Fruit fly (Drosophila melanogaster): ENCODE measurements around the gene CG15155.
A peak's percentile ranks its signal among the peaks of the same experiment; 100 is the strongest.

CG15155 gene

DNA sequence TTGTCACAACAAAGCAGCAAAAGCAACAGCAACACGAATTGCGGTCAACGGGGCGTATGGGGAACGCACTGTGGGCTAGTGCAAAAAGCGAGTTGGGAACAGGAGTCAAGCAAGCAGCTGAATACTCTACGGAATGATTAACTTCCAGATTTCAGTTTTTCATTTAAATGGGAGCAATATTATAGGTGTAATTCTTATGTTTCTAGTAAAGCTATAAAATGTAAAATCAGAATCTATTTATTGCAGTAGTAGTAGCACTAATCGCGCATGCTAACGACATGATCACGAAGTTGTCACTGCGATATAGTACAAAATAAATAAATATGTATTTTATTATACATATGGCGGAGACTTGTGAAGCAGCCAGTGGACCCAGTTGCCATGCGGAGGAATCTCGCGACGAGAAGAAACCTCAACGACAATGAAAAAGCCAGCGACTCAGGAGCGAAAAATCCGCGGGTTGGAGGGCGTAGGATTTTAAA, 8.0 kb upstream of the CG15155 start:
- TF ChIP-seq HLH106 (tag; optimal IDR thresholded peaks at IDR 0.05) (peak; percentile 46), ey (GFP tag; optimal IDR thresholded peaks at IDR 0.05) (peak; percentile 45), sage (GFP tag; optimal IDR thresholded peaks at IDR 0.05) (peak; percentile 4), br (GFP tag; optimal IDR thresholded peaks at IDR 0.05) (peak; percentile 40), rgr (GFP tag; optimal IDR thresholded peaks at IDR 0.05) (peak; percentile 39), Dfd (GFP tag; optimal IDR thresholded peaks at IDR 0.05) (no peak), Rel (GFP tag; optimal IDR thresholded peaks at IDR 0.05) (no peak), Rel (tag; optimal IDR thresholded peaks at IDR 0.05) (no peak), Sp1 (GFP tag; optimal IDR thresholded peaks at IDR 0.05) (peak; percentile 22), CrebA (GFP tag; optimal IDR thresholded peaks at IDR 0.05; ENCODE audit: borderline replicate concordance) (no peak), woc (GFP tag; optimal IDR thresholded peaks at IDR 0.05) (peak; percentile 40), dmrt93B (GFP tag; optimal IDR thresholded peaks at IDR 0.05) (peak; percentile 48), Hnf4 (GFP tag; optimal IDR thresholded peaks at IDR 0.05) (no peak), CG9705 (GFP tag; optimal IDR thresholded peaks at IDR 0.05) (no peak), Hr83 (GFP tag; optimal IDR thresholded peaks at IDR 0.05; ENCODE audit: poor library complexity, severe bottlenecking) (no peak), Dif (GFP tag; optimal IDR thresholded peaks at IDR 0.05; ENCODE audit: partially characterized antibody) (no peak), lola (GFP tag; optimal IDR thresholded peaks at IDR 0.05) (no peak), GATAd (GFP tag; optimal IDR thresholded peaks at IDR 0.05) (no peak), foxo (GFP tag; optimal IDR thresholded peaks at IDR 0.05) (peak in 1 of 2 experiments; percentile 60), usp (GFP tag; optimal IDR thresholded peaks at IDR 0.05) (no peak), tai (GFP tag; optimal IDR thresholded peaks at IDR 0.05) (no peak), dsf (GFP tag; optimal IDR thresholded peaks at IDR 0.05; ENCODE audit: borderline replicate concordance) (no peak), brk (GFP tag; optimal IDR thresholded peaks at IDR 0.05) (no peak), Vsx2 (GFP tag; optimal IDR thresholded peaks at IDR 0.05; ENCODE audit: partially characterized antibody) (no peak), dl (GFP tag; optimal IDR thresholded peaks at IDR 0.05; ENCODE audit: insufficient read depth in 1 of 2, partially characterized antibody in 2 of 2) (no peak), Hr78 (GFP tag; optimal IDR thresholded peaks at IDR 0.05) (no peak), fru (GFP tag; optimal IDR thresholded peaks at IDR 0.05) (peak; percentile 59), Jra (GFP tag; optimal IDR thresholded peaks at IDR 0.05) (no peak), Mio (GFP tag; optimal IDR thresholded peaks at IDR 0.05) (no peak), N (GFP tag; optimal IDR thresholded peaks at IDR 0.05) (no peak), psq (GFP tag; optimal IDR thresholded peaks at IDR 0.05) (peak; percentile 61), pan (optimal IDR thresholded peaks at IDR 0.05) (no peak), h (GFP tag; optimal IDR thresholded peaks at IDR 0.05) (peak; percentile 44)

DNA sequence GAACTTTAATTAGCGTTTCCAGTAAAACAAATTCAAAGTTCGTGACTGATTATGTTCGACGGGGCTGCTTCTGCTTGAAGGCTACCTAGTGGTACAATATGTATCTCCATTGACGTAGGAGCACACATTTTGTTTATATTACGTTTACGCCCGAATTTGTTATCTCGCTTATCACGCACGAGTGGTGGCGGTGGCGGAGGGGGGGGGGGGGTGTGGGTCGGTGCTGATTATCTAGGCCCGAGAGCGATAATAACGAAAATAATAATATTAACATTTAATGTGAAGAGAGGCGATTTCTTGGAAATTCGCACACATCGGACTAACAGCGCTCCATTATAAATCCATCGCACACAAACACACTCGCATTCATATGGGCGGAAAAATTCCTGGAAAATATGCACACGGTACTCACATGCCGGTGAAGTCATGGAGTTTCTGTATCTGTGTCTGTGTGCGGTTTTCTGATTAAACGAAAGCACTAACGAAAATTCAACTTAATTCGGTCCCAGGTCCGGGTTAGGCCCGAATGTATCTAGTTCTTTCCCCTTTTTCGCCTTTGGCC, 7.1 kb upstream of the CG15155 start:
- TF ChIP-seq Rel (GFP tag; optimal IDR thresholded peaks at IDR 0.05) (no peak), Rel (tag; optimal IDR thresholded peaks at IDR 0.05) (peak; percentile 58), h (GFP tag; optimal IDR thresholded peaks at IDR 0.05) (peak; percentile 32), jim (GFP tag; optimal IDR thresholded peaks at IDR 0.05) (no peak), Sp1 (GFP tag; optimal IDR thresholded peaks at IDR 0.05) (peak; percentile 3)

- no peak for TF ChIP-seq CG32264 (GFP tag; optimal IDR thresholded peaks at IDR 0.05)
- no peak for TF ChIP-seq dmrt93B (GFP tag; optimal IDR thresholded peaks at IDR 0.05)
- TF ChIP-seq woc (GFP tag; optimal IDR thresholded peaks at IDR 0.05) = no peak
- TF ChIP-seq foxo (GFP tag; optimal IDR thresholded peaks at IDR 0.05) = peak in 1 of 2 experiments; percentile 45
- peak; percentile 63 for TF ChIP-seq CrebA (GFP tag; optimal IDR thresholded peaks at IDR 0.05; ENCODE audit: borderline replicate concordance)
- TF ChIP-seq br (GFP tag; optimal IDR thresholded peaks at IDR 0.05) = peak; percentile 47
- no peak for TF ChIP-seq brk (GFP tag; optimal IDR thresholded peaks at IDR 0.05)
- TF ChIP-seq lola (GFP tag; optimal IDR thresholded peaks at IDR 0.05) = no peak
- peak; percentile 37 for TF ChIP-seq Sp1 (GFP tag; optimal IDR thresholded peaks at IDR 0.05)
- no peak for TF ChIP-seq usp (GFP tag; optimal IDR thresholded peaks at IDR 0.05)
- no peak for TF ChIP-seq ey (GFP tag; optimal IDR thresholded peaks at IDR 0.05)
- no peak for TF ChIP-seq Rel (GFP tag; optimal IDR thresholded peaks at IDR 0.05)
- peak; percentile 52 for TF ChIP-seq Rel (tag; optimal IDR thresholded peaks at IDR 0.05)
- no peak for TF ChIP-seq Hnf4 (GFP tag; optimal IDR thresholded peaks at IDR 0.05)
- TF ChIP-seq rgr (GFP tag; optimal IDR thresholded peaks at IDR 0.05) = peak; percentile 49
- TF ChIP-seq HLH106 (tag; optimal IDR thresholded peaks at IDR 0.05) = no peak
- no peak for TF ChIP-seq tai (GFP tag; optimal IDR thresholded peaks at IDR 0.05)
- no peak for TF ChIP-seq jim (GFP tag; optimal IDR thresholded peaks at IDR 0.05)
- TF ChIP-seq sage (GFP tag; optimal IDR thresholded peaks at IDR 0.05) = no peak
- no peak for TF ChIP-seq dsf (GFP tag; optimal IDR thresholded peaks at IDR 0.05; ENCODE audit: borderline replicate concordance)
- no peak for TF ChIP-seq Abd-B (GFP tag; optimal IDR thresholded peaks at IDR 0.05)
- peak; percentile 6 for TF ChIP-seq CG9705 (GFP tag; optimal IDR thresholded peaks at IDR 0.05)
- no peak for TF ChIP-seq N (GFP tag; optimal IDR thresholded peaks at IDR 0.05)
- no peak for TF ChIP-seq sv (GFP tag; optimal IDR thresholded peaks at IDR 0.05)
- TF ChIP-seq Hr78 (GFP tag; optimal IDR thresholded peaks at IDR 0.05) = no peak
- no peak for TF ChIP-seq Myc (optimal IDR thresholded peaks at IDR 0.05)
- TF ChIP-seq OdsH (GFP tag; optimal IDR thresholded peaks at IDR 0.05) = peak; percentile 12
- TF ChIP-seq fru (GFP tag; optimal IDR thresholded peaks at IDR 0.05) = peak; percentile 22
- TF ChIP-seq h (GFP tag; optimal IDR thresholded peaks at IDR 0.05) = peak; percentile 20
- TF ChIP-seq dl (GFP tag; optimal IDR thresholded peaks at IDR 0.05; ENCODE audit: insufficient read depth in 1 of 2, partially characterized antibody in 2 of 2) = no peak
- no peak for TF ChIP-seq psq (GFP tag; optimal IDR thresholded peaks at IDR 0.05)
- TF ChIP-seq Jra (GFP tag; optimal IDR thresholded peaks at IDR 0.05) = no peak
Observed at dm6 chr2L:18148552-18149219, 6.0 kb upstream of the CG15155 start.
